Worm (Caenorhabditis elegans) whole organism, L3 larva: Measurements from ENCODE around the gene C06G1.1.
A peak's percentile ranks its signal among the peaks of the same experiment; 100 is the strongest.

Experiments
- R02D3.7 ChIP-seq: fragments of 150-350 bp; optimal IDR thresholded peaks from 2 replicates; lab custom pipeline; 2014; ENCODE audit warnings: missing biosample characterization, missing genetic modification characterization
- ZK546.5 ChIP-seq: sonication (generic microtip); optimal IDR thresholded peaks from 2 replicates; lab custom pipeline; 2017; ENCODE audit warnings: missing biosample characterization, missing genetic modification characterization
- aly-2 ChIP-seq: fragments of 150-350 bp; optimal IDR thresholded peaks from 2 replicates; lab custom pipeline; 2014; ENCODE audit warnings: missing biosample characterization, missing genetic modification characterization
- ama-1 ChIP-seq: fragments of 150-350 bp; optimal IDR thresholded peaks from 2 replicates; lab custom pipeline; 2018
- ceh-16 ChIP-seq: sonication (generic microtip); optimal IDR thresholded peaks from 2 replicates; lab custom pipeline; 2017; ENCODE audit warnings: missing biosample characterization, missing genetic modification characterization
- ceh-28 ChIP-seq: fragments of 150-350 bp; optimal IDR thresholded peaks from 2 replicates; lab custom pipeline; 2014; ENCODE audit warnings: missing biosample characterization, missing genetic modification reagents, missing genetic modification characterization
- ceh-82 ChIP-seq: fragments of 150-350 bp; optimal IDR thresholded peaks from 2 replicates; lab custom pipeline; 2014; ENCODE audit warnings: missing biosample characterization, missing genetic modification characterization
- ceh-9 ChIP-seq: sonication (generic microtip); optimal IDR thresholded peaks from 2 replicates; lab custom pipeline; 2018; ENCODE audit warnings: missing biosample characterization, missing genetic modification characterization
- daf-12 ChIP-seq: fragments of 150-350 bp; optimal IDR thresholded peaks from 2 replicates; lab custom pipeline; 2014; ENCODE audit warnings: missing biosample characterization, missing genetic modification reagents, missing genetic modification characterization
- egl-27 ChIP-seq: sonication (generic microtip); optimal IDR thresholded peaks from 4 replicates; lab custom pipeline; 2017; ENCODE audit warnings: missing biosample characterization, missing genetic modification reagents, missing genetic modification characterization
- egl-5 ChIP-seq: fragments of 150-350 bp; optimal IDR thresholded peaks from 2 replicates; lab custom pipeline; 2017; ENCODE audit warnings: missing biosample characterization, missing genetic modification reagents, missing genetic modification characterization, inconsistent platforms
- elt-1 ChIP-seq: fragments of 150-350 bp; optimal IDR thresholded peaks from 2 replicates; lab custom pipeline; 2014; ENCODE audit warnings: missing biosample characterization, missing genetic modification characterization
- elt-2 ChIP-seq: sonication (generic microtip); optimal IDR thresholded peaks from 2 replicates; lab custom pipeline; 2016; ENCODE audit warnings: missing genetic modification reagents, mild to moderate bottlenecking, missing genetic modification characterization, missing compliant biosample characterization
- elt-3 ChIP-seq, 3 experiments: fragments of 150-350 bp in 1 of 3; sonication (generic microtip) in 2 of 3; optimal IDR thresholded peaks; 2 replicates in 2 of 3; 4 replicates in 1 of 3; lab custom pipeline; 2014 to 2017; ENCODE audit warnings: missing biosample characterization in 3 of 3, missing genetic modification characterization in 3 of 3
- eor-1 ChIP-seq, 2 experiments: fragments of 150-350 bp; optimal IDR thresholded peaks; 2 replicates each; lab custom pipeline; 2014 to 2018; ENCODE audit warnings: missing biosample characterization in 2 of 2, missing genetic modification characterization in 2 of 2
- fkh-10 ChIP-seq: sonication (generic microtip); optimal IDR thresholded peaks from 2 replicates; lab custom pipeline; 2017; ENCODE audit warnings: missing biosample characterization, missing genetic modification reagents, missing genetic modification characterization
- fkh-2 ChIP-seq: fragments of 150-350 bp; optimal IDR thresholded peaks from 2 replicates; lab custom pipeline; 2014; ENCODE audit warnings: missing biosample characterization, missing genetic modification reagents, missing genetic modification characterization
- fos-1 ChIP-seq: fragments of 150-350 bp; optimal IDR thresholded peaks from 2 replicates; lab custom pipeline; 2014; ENCODE audit warnings: missing biosample characterization, missing genetic modification characterization
- hmg-11 ChIP-seq: sonication (generic microtip); optimal IDR thresholded peaks from 2 replicates; lab custom pipeline; 2016; ENCODE audit warnings: missing genetic modification characterization, missing compliant biosample characterization
- jun-1 ChIP-seq: fragments of 150-350 bp; optimal IDR thresholded peaks from 2 replicates; lab custom pipeline; 2014; ENCODE audit warnings: missing biosample characterization, missing genetic modification reagents, missing genetic modification characterization
- lin-15B ChIP-seq: fragments of 150-350 bp; optimal IDR thresholded peaks from 2 replicates; lab custom pipeline; 2014; ENCODE audit warnings: missing biosample characterization, missing genetic modification characterization
- lin-39 ChIP-seq: fragments of 150-350 bp; optimal IDR thresholded peaks from 2 replicates; lab custom pipeline; 2018; ENCODE audit warnings: missing biosample characterization, missing genetic modification reagents, missing genetic modification characterization
- lsy-12 ChIP-seq: sonication (generic microtip); optimal IDR thresholded peaks from 2 replicates; lab custom pipeline; 2016; ENCODE audit warnings: mild to moderate bottlenecking, missing genetic modification characterization, missing compliant biosample characterization
- mdl-1 ChIP-seq: fragments of 150-350 bp; optimal IDR thresholded peaks from 2 replicates; lab custom pipeline; 2014; ENCODE audit warnings: missing biosample characterization, missing genetic modification characterization
- mml-1 ChIP-seq: fragments of 150-350 bp; sonication (generic microtip); optimal IDR thresholded peaks from 3 replicates; lab custom pipeline; 2014; ENCODE audit warnings: missing biosample characterization, missing genetic modification characterization
- nfya-1 ChIP-seq: sonication (generic microtip); optimal IDR thresholded peaks from 2 replicates; lab custom pipeline; 2017; ENCODE audit warnings: missing genetic modification characterization, mild to moderate bottlenecking, missing compliant biosample characterization, antibody characterized with exemption, moderate library complexity; ENCODE audit not compliant: insufficient read depth
- nhr-11 ChIP-seq: fragments of 150-350 bp; optimal IDR thresholded peaks from 2 replicates; lab custom pipeline; 2014; ENCODE audit warnings: missing biosample characterization, missing genetic modification characterization
- nhr-12 ChIP-seq: fragments of 150-350 bp; optimal IDR thresholded peaks from 2 replicates; lab custom pipeline; 2014; ENCODE audit warnings: missing biosample characterization, missing genetic modification characterization
- nhr-23 ChIP-seq: fragments of 150-350 bp; optimal IDR thresholded peaks from 2 replicates; lab custom pipeline; 2014; ENCODE audit warnings: missing biosample characterization, missing genetic modification reagents, missing genetic modification characterization
- nhr-237 ChIP-seq: fragments of 150-350 bp; optimal IDR thresholded peaks from 2 replicates; lab custom pipeline; 2014; ENCODE audit warnings: missing biosample characterization, missing genetic modification characterization
- nhr-25 ChIP-seq: sonication (generic microtip); optimal IDR thresholded peaks from 2 replicates; lab custom pipeline; 2017; ENCODE audit warnings: missing biosample characterization, missing genetic modification characterization
- nhr-28 ChIP-seq: fragments of 150-350 bp; optimal IDR thresholded peaks from 2 replicates; lab custom pipeline; 2014; ENCODE audit warnings: missing biosample characterization, missing genetic modification characterization
- nhr-43 ChIP-seq: sonication (generic microtip); optimal IDR thresholded peaks from 2 replicates; lab custom pipeline; 2016; ENCODE audit warnings: mild to moderate bottlenecking, missing genetic modification characterization, missing compliant biosample characterization; ENCODE audit not compliant: poor library complexity, severe bottlenecking
- nhr-67 ChIP-seq: fragments of 150-350 bp; optimal IDR thresholded peaks from 2 replicates; lab custom pipeline; 2014; ENCODE audit warnings: missing biosample characterization, missing genetic modification characterization
- nhr-76 ChIP-seq: fragments of 150-350 bp; sonication (generic microtip); optimal IDR thresholded peaks from 5 replicates; lab custom pipeline; 2014; ENCODE audit warnings: missing biosample characterization, missing genetic modification characterization
- nhr-77 ChIP-seq: fragments of 150-350 bp; optimal IDR thresholded peaks from 2 replicates; lab custom pipeline; 2014; ENCODE audit warnings: missing biosample characterization, missing genetic modification characterization
- pha-4 ChIP-seq: fragments of 150-350 bp; optimal IDR thresholded peaks from 2 replicates; lab custom pipeline; 2014; ENCODE audit warnings: missing biosample characterization, missing genetic modification reagents, missing genetic modification characterization
- pqm-1 ChIP-seq: fragments of 150-350 bp; optimal IDR thresholded peaks from 2 replicates; lab custom pipeline; 2017; ENCODE audit warnings: missing biosample characterization, missing genetic modification characterization, inconsistent platforms
- sea-2 ChIP-seq: fragments of 150-350 bp; sonication (generic microtip); optimal IDR thresholded peaks from 4 replicates; lab custom pipeline; 2014; ENCODE audit warnings: missing biosample characterization, missing genetic modification reagents, missing genetic modification characterization
- skn-1 ChIP-seq: fragments of 150-350 bp; optimal IDR thresholded peaks from 2 replicates; lab custom pipeline; 2014; ENCODE audit warnings: missing biosample characterization, missing genetic modification characterization
- snpc-4 ChIP-seq: fragments of 150-350 bp; optimal IDR thresholded peaks from 2 replicates; lab custom pipeline; 2014; ENCODE audit warnings: missing biosample characterization, missing genetic modification characterization
- tbx-2 ChIP-seq: sonication (generic microtip); optimal IDR thresholded peaks from 2 replicates; lab custom pipeline; 2016; ENCODE audit warnings: mild to moderate bottlenecking, missing genetic modification characterization, missing compliant biosample characterization
- unc-39 ChIP-seq: sonication (generic microtip); optimal IDR thresholded peaks from 4 replicates; lab custom pipeline; 2017; ENCODE audit warnings: missing biosample characterization, missing genetic modification characterization
- unc-62 ChIP-seq: fragments of 150-350 bp; sonication (generic microtip); optimal IDR thresholded peaks from 4 replicates; lab custom pipeline; 2014; ENCODE audit warnings: missing biosample characterization, missing genetic modification reagents, missing genetic modification characterization
- zag-1 ChIP-seq: fragments of 150-350 bp; optimal IDR thresholded peaks from 2 replicates; lab custom pipeline; 2014; ENCODE audit warnings: missing biosample characterization, missing genetic modification characterization
- ztf-11 ChIP-seq: fragments of 150-350 bp; optimal IDR thresholded peaks from 2 replicates; lab custom pipeline; 2014; ENCODE audit warnings: missing biosample characterization, missing genetic modification characterization
- ztf-4 ChIP-seq: fragments of 150-350 bp; optimal IDR thresholded peaks from 2 replicates; lab custom pipeline; 2014; ENCODE audit warnings: missing biosample characterization, missing genetic modification characterization

The C06G1.1 gene

DNA sequence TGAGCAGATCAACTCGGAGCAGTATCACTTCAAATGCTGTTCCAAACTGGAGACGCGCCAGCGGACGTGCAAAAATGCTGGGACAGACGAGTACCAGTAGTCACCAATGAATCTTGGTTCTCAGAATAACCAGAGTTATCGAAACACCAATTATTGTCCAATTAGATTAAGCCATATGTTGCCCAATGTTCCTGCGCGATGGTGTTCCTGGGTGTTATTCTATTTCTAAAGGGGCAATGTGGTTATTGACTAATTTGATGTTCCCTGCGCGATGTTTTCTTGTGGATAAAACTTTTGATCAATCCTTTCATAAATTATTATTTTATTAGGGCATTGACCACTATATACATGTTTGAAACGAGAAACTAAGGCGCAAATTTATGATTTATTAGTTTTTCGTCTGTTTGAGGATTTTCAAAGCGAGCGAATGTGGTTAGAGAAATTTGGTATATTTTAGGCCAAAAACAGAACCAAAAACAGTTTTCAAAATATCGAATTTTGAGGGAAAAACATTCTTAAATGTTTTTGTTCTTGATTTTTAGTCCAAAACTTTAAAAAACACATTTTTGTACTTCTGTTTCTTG, 48.9 kb downstream of the C06G1.1 start:
- TF ChIP-seq zag-1 (tag; lab: Kevin White, UChicago): peak; percentile 89
- peak; percentile 100 for TF ChIP-seq lin-39 (tag; lab: Kevin White, UChicago)
- TF ChIP-seq fos-1 (tag; lab: Kevin White, UChicago): peak; percentile 96
- peak; percentile 87 for TF ChIP-seq elt-2 (tag; lab: Kevin White, UChicago)
- TF ChIP-seq ceh-16 (tag; lab: Kevin White, UChicago): peak; percentile 79
- TF ChIP-seq jun-1 (tag; lab: Kevin White, UChicago): peak; percentile 99
- peak; percentile 42 for TF ChIP-seq nhr-12 (tag; lab: Kevin White, UChicago)
- peak; percentile 73 for TF ChIP-seq sea-2 (GFP tag; lab: Kevin White, UChicago)
- peak; percentile 62 for TF ChIP-seq lin-15B (tag; lab: Kevin White, UChicago)
- TF ChIP-seq mml-1: no peak
- peak; percentile 99 for TF ChIP-seq nhr-23 (tag; lab: Kevin White, UChicago)
- TF ChIP-seq elt-1: peak; percentile 78
- peak; percentile 92 for TF ChIP-seq unc-62 (GFP tag; lab: Kevin White, UChicago)
- TF ChIP-seq nhr-11 (tag; lab: Kevin White, UChicago): peak; percentile 97
- peak; percentile 76 for TF ChIP-seq mdl-1
- TF ChIP-seq snpc-4 (tag; lab: Kevin White, UChicago): peak; percentile 96
- TF ChIP-seq fkh-10 (GFP tag; lab: Kevin White, UChicago): peak; percentile 98
- TF ChIP-seq lsy-12 (tag; lab: Kevin White, UChicago): peak; percentile 96
- peak; percentile 100 for TF ChIP-seq ceh-28 (tag; lab: Kevin White, UChicago)
- peak; percentile 68 for TF ChIP-seq unc-39
- TF ChIP-seq aly-2 (tag; lab: Kevin White, UChicago): peak; percentile 93
- TF ChIP-seq ztf-4 (tag; lab: Kevin White, UChicago): peak; percentile 93
- no peak for TF ChIP-seq ama-1 (lab: Kevin White, UChicago)
- peak; percentile 99 for TF ChIP-seq nhr-43 (tag; lab: Kevin White, UChicago)
- TF ChIP-seq ztf-11 (tag; lab: Kevin White, UChicago): peak; percentile 63
- peak; percentile 96 for TF ChIP-seq nfya-1 (tag; lab: Kevin White, UChicago)
- TF ChIP-seq nhr-77: peak; percentile 99
- peak; percentile 99 for TF ChIP-seq pha-4 (tag; lab: Kevin White, UChicago)
- TF ChIP-seq skn-1 (tag; lab: Kevin White, UChicago): peak; percentile 99
- peak; percentile 99 for TF ChIP-seq hmg-11 (tag; lab: Kevin White, UChicago)
- peak; percentile 98 for TF ChIP-seq nhr-25 (tag; lab: Kevin White, UChicago)
- peak; percentile 68 for TF ChIP-seq ZK546.5
- TF ChIP-seq R02D3.7: peak; percentile 94
- TF ChIP-seq nhr-67 (tag; lab: Kevin White, UChicago): peak; percentile 72
- peak; percentile 98 for TF ChIP-seq tbx-2 (tag; lab: Kevin White, UChicago)
- TF ChIP-seq egl-5 (tag; lab: Kevin White, UChicago): peak; percentile 98
- peak; percentile 97 for TF ChIP-seq ceh-82
- peak; percentile 96 for TF ChIP-seq egl-27 (tag; lab: Kevin White, UChicago)
- TF ChIP-seq elt-3 (tag; optimal IDR thresholded peaks at IDR 0.05; lab: Kevin White, UChicago): peak; percentile 66 to 98 (median 96)
- peak; percentile 96 for TF ChIP-seq pqm-1 (tag; lab: Kevin White, UChicago)
- peak; percentile 92 for TF ChIP-seq nhr-28 (tag; lab: Kevin White, UChicago)
- peak; percentile 79 for TF ChIP-seq fkh-2 (tag; lab: Kevin White, UChicago)
- peak; percentile 84 for TF ChIP-seq ceh-9 (tag; lab: Kevin White, UChicago)
- TF ChIP-seq nhr-76 (tag; lab: Kevin White, UChicago): peak; percentile 87
- TF ChIP-seq nhr-237 (tag; lab: Kevin White, UChicago): no peak
- peak; percentile 82 for TF ChIP-seq daf-12
- TF ChIP-seq eor-1 (tag; optimal IDR thresholded peaks at IDR 0.05; lab: Kevin White, UChicago): peak in 1 of 2 experiments; percentile 85
